Worm (Caenorhabditis elegans) whole organism, L3 larva: ENCODE measurements around the gene chs-2.

Source experiments
- aly-2 ChIP-seq: fragments of 150-350 bp; optimal IDR thresholded peaks from 2 replicates; lab custom pipeline; 2014; ENCODE audit warnings: missing biosample characterization, missing genetic modification characterization
- ceh-16 ChIP-seq: sonication (generic microtip); optimal IDR thresholded peaks from 2 replicates; lab custom pipeline; 2017; ENCODE audit warnings: missing biosample characterization, missing genetic modification characterization
- daf-12 ChIP-seq: fragments of 150-350 bp; optimal IDR thresholded peaks from 2 replicates; lab custom pipeline; 2014; ENCODE audit warnings: missing biosample characterization, missing genetic modification reagents, missing genetic modification characterization
- jun-1 ChIP-seq: fragments of 150-350 bp; optimal IDR thresholded peaks from 2 replicates; lab custom pipeline; 2014; ENCODE audit warnings: missing biosample characterization, missing genetic modification reagents, missing genetic modification characterization
- nhr-237 ChIP-seq: fragments of 150-350 bp; optimal IDR thresholded peaks from 2 replicates; lab custom pipeline; 2014; ENCODE audit warnings: missing biosample characterization, missing genetic modification characterization
- sea-2 ChIP-seq: fragments of 150-350 bp; sonication (generic microtip); optimal IDR thresholded peaks from 4 replicates; lab custom pipeline; 2014; ENCODE audit warnings: missing biosample characterization, missing genetic modification reagents, missing genetic modification characterization
- skn-1 ChIP-seq: fragments of 150-350 bp; optimal IDR thresholded peaks from 2 replicates; lab custom pipeline; 2014; ENCODE audit warnings: missing biosample characterization, missing genetic modification characterization
- snpc-4 ChIP-seq: fragments of 150-350 bp; optimal IDR thresholded peaks from 2 replicates; lab custom pipeline; 2014; ENCODE audit warnings: missing biosample characterization, missing genetic modification characterization
- tbx-2 ChIP-seq: sonication (generic microtip); optimal IDR thresholded peaks from 2 replicates; lab custom pipeline; 2016; ENCODE audit warnings: mild to moderate bottlenecking, missing genetic modification characterization, missing compliant biosample characterization

DNA sequence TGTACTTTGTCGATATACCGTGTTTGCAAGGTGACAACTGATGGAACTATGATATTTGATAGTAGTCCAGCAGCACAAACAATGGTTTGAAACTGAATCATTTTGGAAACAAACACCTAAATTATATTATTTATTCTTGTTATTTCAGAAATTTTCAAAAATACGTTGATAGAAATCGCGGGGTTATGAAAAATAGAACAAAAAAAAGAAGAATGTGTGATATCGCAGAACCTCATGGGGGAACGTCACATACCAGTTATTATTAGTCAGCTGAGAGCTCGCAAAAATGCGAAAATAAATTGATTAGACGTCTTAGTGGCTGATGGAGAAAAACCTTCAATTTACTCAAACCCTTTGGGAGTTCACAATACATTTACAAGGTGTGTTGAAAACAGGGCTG is 7.8 kb upstream of the chs-2 start, which contains the start of gene T01D1.5:
- TF ChIP-seq snpc-4 (tag; lab: Kevin White, UChicago) (no peak), skn-1 (tag; lab: Kevin White, UChicago) (no peak), sea-2 (no peak), ceh-16 (tag; lab: Kevin White, UChicago) (no peak), tbx-2 (tag; lab: Kevin White, UChicago) (no peak), nhr-237 (tag; lab: Kevin White, UChicago) (no peak), aly-2 (tag; lab: Kevin White, UChicago) (no peak), jun-1 (no peak), daf-12 (tag; lab: Kevin White, UChicago) (no peak)
